Fruit fly (Drosophila melanogaster): ENCODE data around the gene sau.

Gene sau

DNA sequence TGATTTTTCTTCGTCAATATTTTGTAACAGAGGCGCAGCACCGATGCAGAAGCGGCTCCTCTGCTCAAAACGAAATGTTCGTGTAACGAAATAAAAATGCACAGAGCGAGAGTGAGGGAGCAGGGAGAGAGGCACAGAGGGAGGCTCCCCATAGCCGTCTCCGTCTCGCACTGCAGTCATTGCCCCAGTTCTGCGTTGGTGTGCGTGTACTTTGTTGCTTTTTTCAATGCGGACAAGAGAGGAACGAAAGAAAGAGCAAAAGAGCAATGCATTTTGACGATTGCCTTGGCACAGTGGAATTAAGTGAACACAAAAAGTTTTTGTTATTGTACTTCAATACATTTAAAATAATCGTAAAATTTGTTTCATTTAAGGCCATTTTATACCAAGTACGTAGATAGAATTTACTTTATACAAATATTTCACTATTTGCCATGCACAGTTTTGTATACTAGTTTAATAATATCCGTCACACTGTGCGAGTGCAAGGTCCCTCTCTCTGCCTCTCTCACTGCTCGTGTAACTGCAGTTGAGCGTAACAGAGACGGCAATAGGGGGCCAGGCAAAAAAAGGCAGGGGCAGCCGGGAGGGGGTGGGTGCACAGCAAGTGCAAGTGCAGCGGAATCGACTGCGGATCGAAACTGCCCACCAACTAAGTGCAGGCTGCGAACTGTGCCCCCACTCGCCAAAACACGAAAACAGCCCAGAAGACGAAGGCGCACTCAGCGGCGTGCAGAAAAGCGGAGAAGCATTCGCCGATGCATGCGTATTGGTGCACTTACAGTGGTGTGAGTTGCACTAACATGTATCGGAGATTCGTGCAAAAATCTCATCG lies 23.9 kb upstream of the sau start:
- no peak for TF ChIP-seq CTCF (optimal IDR thresholded peaks at IDR 0.05)
- no peak for TF ChIP-seq CG8478 (optimal IDR thresholded peaks at IDR 0.05)

DNA sequence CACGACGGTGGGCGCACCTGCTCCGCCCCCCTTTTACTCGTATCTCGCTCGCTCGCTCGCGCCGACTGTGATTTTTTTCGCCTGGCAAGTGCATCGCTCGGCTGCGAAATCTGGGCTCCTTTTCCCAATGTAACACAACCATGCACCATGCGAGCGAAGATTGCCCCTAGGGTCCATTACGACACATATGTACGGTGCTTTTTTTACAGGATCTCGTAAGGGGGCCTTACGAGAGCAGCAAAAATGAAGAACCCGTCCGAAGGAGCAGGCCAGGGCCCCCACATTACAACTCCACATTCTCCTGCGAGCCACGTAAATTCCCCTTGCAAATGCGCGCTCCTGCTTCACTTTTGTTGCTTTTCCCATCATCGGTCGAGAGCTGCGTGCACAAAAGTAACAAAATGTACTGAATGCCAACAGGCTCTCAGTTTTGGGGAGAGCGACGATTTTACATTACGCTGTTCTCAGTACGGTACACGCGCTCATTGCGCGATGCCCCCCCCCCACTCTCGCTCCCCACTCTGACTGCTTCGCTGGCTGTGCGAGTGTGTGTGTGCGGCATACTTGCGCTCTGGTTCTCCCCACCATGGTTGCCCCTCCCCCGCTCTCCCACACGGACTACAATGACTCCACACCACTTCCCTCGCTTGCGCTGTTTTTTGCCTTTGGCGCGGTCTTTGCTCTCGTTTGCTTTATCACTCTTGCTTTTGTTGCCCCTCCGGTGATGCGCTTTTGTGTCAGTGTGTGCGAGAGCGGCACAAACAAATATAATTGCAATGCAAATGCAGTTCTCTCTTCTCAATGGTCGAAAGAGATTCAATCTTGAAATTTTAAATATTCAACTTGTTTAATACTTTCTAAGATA lies 23.1 kb upstream of the sau start:
- no peak for TF ChIP-seq CG8478 (optimal IDR thresholded peaks at IDR 0.05)
- TF ChIP-seq CTCF (optimal IDR thresholded peaks at IDR 0.05): no peak

DNA sequence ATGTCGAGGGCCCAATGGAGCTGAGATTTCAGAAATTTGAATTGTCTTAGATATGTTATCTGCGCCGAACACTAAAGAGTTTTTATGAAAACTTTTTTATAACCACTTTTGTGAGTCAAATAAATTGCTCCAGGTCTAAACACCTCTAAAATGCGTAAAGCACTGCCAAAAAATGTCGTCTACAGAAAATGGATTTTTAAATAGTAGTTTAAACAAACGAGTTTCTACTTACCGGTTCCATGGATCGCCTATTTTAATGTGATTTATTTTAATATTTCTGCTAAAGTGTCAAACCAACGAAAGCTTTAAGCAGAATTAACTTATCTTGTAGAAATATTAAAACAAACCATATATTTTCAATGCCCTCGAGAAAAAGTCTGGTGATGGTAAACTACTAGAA lies 20.1 kb upstream of the sau start, which contains the start of gene CG31668:
Gene CG31668 (minus strand): TSS at position 101 of the 400 bp plus-strand sequence.
- TF ChIP-seq CTCF (optimal IDR thresholded peaks at IDR 0.05): no peak
- TF ChIP-seq CG8478 (optimal IDR thresholded peaks at IDR 0.05): no peak

DNA sequence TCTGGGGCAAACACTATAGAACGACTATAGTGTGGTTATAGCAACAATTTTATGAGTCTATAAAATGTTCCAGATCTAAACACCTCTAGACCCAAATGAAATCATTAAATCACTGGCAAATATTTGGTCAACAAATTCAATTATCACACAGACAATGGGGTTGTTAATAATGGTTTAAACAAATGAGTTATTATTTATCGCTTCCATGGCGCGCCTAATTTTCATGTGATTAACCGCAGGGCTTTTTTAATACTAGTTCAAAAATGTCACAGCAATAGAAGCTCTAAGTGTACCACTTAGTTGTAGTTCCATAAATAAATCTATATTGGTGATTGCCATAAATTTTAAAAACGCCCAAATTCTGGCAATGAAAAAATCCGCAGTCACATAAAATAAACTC lies 17.1 kb upstream of the sau start, which contains the start of gene CG33124:
Gene CG33124 (minus strand): TSS at position 101 of the 400 bp plus-strand sequence.
- TF ChIP-seq CG8478 (optimal IDR thresholded peaks at IDR 0.05): no peak
- TF ChIP-seq CTCF (optimal IDR thresholded peaks at IDR 0.05): no peak

DNA sequence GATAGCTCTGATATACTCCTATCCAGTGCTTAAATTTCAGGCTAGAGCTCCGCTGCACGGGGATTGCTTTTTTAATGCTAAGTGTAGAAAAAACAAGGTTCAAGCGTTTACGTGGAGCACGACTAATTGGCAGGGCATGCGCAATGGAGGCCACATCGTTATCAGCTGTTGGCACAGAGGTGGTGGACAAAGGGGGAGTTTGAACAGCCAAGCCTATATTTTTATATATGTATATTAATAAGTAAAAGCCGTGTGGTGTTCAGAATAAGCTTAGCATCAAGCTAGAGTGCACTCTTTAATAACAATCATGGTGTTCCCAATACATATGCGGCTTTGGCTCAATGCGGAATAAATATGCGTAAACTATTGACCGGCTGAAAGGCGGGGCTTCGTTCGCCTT lies 13.7 kb upstream of the sau start, which contains the start of gene CG15385:
Gene CG15385 (minus strand): TSS at position 94 of the 400 bp plus-strand sequence.
- no peak for TF ChIP-seq CG8478 (optimal IDR thresholded peaks at IDR 0.05)

DNA sequence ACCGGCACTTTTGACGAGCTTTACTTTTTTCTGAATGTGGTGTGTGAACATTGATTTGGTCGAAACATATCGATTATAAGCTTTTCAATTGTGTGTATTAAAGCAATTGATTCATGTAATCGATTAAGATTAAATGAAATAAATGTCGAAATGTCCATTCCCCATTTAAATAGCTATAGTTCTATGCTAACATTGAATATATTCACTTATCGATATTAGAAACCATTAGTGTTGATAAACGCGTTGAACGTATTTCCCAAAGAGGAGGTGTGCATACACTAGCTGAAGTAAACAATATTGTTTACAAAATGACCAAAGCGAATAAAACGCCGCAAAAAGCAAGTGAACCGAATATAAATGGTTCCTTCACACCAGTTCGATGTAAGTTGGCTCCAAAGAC lies 12.1 kb upstream of the sau start, which contains the start of the genes Uch and CG34174:
Gene Uch (minus strand): TSS at position 208 of the 400 bp plus-strand sequence.
Gene CG34174 (plus strand): TSS at position 263 of the 400 bp plus-strand sequence.
- TF ChIP-seq CG8478 (optimal IDR thresholded peaks at IDR 0.05): no peak
- TF ChIP-seq CTCF (optimal IDR thresholded peaks at IDR 0.05): no peak

DNA sequence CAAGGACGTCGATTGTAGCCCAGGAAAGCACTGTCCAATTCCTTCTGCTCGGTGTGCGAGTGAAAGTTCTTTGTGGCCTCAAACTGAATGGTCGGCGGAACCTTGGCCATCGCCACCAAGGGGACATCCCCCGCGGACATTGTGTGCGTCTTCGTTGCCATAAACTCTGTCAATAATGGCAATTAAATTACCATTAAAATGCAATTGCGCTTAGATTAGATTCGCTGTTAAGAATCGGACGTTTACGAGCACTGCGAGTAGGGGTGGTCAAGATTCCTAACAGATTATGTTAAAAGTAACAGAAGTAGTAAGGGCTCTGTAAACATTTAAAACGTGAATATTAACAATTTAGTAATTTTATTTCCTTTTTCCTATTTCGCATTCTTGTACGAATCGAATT lies 10.1 kb upstream of the sau start, which contains the start of gene daed:
Gene daed (minus strand): TSS at position 247 of the 400 bp plus-strand sequence.
- TF ChIP-seq CG8478 (optimal IDR thresholded peaks at IDR 0.05) (no peak), CTCF (optimal IDR thresholded peaks at IDR 0.05) (no peak)

DNA sequence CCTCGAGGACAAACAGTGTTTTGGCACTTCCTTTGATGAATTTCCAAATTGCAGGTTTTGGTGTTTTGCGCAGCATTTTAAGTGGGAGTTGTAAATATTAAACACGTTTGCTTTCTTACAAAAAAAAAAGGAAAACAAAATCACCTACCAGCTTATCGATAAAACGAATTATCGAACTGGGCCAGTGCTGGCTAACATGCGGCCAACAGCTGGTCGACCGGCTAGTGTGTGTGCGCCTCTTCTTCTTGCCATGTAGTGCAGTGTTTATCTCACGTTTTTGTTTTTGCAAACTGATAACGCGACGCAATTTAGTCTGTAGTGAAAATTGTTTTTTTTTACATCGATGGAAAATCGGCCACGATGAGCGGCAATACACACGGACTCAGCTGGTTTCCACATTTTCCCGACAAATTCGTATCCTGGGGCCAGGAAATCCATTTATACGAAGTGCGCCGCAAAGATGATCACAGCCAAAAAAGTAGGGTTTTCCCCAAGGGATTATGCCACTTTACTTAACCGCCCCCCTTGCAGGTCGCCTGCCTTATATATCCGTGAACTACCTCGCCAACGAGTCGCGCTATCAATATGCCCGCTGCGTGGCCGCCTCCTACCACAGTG lies 9.0 kb upstream of the sau start, which contains the start of the genes CG15386, CG42371 and mio:
Gene CG15386 (minus strand): TSS at position 180 of the 618 bp plus-strand sequence.
Gene CG42371 (minus strand): TSS at position 180 of the 618 bp plus-strand sequence.
Gene mio (plus strand): TSS at position 224 of the 618 bp plus-strand sequence.
- TF ChIP-seq CG8478 (optimal IDR thresholded peaks at IDR 0.05): no peak

DNA sequence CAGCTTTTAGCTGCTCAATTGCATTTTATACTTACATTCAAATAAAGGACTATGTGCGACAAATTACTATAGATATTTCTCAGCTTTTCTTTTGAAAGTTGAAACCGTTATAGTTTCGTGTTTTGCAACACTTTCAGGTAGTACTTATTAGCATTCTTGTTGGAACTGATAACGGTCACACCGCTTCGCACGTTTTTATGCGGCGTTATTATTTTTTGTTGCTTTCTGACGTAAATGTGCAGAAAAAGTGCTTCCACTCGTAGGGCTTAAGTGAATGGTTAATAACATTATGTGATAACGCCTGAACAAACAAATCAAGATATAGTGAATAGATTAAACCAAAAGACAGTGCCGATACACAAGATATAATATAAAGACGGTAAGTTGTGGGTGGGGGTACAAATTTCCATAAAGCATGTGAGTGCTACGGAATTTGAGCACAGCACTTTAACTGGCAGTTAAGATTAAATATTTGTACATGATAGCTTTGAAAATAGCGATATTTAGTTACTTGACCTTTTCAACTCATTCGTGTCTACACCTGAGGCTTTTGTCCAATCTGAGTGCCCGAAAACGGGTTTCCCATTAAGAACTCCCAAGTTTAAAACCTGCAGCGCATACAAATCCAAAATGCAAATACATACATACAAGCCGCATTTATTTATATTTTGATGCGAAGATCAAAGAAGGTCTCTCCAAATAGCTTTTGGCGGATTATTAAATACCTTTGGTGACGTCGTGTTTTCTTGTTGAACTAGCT lies 5.4 kb upstream of the sau start, which contains the start of gene papi:
Gene papi (plus strand): TSS at position 176 of the 760 bp plus-strand sequence.
- no peak for TF ChIP-seq CG8478 (optimal IDR thresholded peaks at IDR 0.05)
- no peak for TF ChIP-seq CTCF (optimal IDR thresholded peaks at IDR 0.05)

DNA sequence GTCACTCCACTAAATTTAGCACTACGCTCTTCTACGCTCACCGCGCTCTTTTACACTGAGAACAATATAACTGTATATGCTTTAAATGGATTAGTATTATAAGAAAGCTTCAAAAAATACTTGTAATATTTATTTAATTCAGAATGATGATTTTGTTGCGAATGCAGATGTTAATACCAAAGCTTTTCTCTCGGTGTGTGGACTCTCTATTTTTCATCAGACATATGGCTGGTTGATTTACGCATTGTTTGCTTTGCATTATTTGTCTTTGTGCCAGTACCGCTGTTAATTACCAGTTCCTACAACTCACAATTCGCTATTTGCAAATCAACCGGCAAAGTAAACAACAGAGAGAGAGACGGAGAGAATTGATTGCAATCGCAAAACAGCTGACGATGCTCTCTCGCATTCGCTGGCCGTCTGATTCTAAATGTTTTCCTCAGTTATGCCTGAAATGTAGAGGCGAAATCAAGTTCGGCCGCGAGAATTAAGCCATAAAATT lies 4.4 kb upstream of the sau start:
- TF ChIP-seq CG8478 (optimal IDR thresholded peaks at IDR 0.05) (no peak), CTCF (optimal IDR thresholded peaks at IDR 0.05) (no peak)

DNA sequence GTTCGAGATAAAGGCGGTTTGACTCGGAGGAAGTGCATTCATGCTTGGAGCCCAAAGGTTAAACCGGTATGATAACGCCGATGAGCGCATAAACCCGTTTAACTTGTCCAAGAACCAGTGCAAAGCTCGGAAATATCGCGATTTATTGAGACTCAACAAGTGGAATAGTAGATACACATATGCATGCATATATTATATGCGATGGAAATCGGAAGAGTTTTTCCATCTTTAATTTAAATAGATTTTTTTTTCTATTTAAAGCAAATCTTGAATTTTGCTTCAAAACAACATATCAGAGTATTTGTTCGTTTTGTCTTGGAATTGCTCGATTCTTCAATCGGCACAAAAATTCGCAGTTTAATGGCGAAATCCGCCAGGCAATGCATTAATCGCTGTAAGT lies 3.8 kb upstream of the sau start:
- TF ChIP-seq CTCF (optimal IDR thresholded peaks at IDR 0.05) (no peak), CG8478 (optimal IDR thresholded peaks at IDR 0.05) (no peak)

DNA sequence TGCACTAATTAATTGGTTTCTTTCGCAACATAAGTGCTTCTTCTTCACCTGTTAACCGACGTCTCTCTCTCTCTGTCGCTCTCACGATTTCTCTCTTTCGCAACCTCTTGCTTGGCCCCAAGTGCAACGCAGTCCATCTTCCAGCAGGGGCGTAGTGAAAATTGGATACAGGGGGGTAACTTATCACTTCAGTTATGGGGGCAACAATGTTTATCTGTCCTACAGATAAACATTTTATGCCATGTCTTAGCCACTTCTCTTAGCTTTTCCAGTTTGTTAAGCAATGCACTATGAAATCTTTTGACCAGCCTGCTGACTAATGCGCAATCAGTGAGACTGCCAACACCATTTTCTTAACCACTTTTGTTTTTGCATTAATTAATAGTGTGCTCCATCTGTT lies 1.2 kb downstream of the sau start:
- no peak for TF ChIP-seq CTCF (optimal IDR thresholded peaks at IDR 0.05)
- TF ChIP-seq CG8478 (optimal IDR thresholded peaks at IDR 0.05): no peak

DNA sequence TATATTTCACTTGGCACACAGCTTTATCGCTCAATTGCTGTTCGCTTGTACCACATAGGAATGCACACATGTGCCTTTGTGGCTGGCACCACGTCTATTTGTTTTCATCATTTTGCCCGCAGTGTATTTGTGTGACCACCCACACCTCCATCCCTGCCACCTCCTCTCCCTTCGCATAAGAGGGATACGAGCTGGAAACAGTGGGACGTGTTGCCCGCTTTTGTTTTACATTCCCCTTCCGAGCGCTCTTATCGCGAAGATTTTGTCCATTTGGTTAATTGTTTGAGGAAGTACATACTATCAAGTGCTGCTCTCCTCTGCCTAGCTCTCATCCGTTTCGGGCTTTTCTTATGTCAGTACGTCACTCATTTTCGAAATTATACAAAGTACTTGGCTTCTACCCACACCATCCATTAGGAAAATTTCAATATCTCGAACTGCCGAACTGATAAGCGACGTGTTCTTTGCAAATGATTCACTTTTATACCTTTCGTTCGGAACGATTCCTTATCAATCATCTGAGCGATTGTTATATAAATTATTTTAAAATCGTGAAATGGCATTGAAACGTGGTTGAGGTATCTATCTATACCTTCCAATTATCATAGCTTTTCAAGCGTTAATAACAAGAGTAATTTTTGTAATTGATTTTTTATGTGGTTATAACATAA lies 2.2 kb downstream of the sau start:
- TF ChIP-seq CTCF (optimal IDR thresholded peaks at IDR 0.05) (no peak), CG8478 (optimal IDR thresholded peaks at IDR 0.05) (no peak)

All from S2 (cell line).